Fruit fly (Drosophila melanogaster): Measurements from ENCODE around the gene ZnT86D.
A peak's percentile ranks its signal among the peaks of the same experiment; 100 is the strongest.

The ZnT86D gene

dm6 chr3R:11211291-11212061 is 2.9 kb downstream of the ZnT86D start:
- TF ChIP-seq Dll (optimal IDR thresholded peaks at IDR 0.05) (no peak), pan (optimal IDR thresholded peaks at IDR 0.05) (no peak), EcR (GFP tag; optimal IDR thresholded peaks at IDR 0.05) (no peak), CG8478 (optimal IDR thresholded peaks at IDR 0.05) (no peak), usp (GFP tag; optimal IDR thresholded peaks at IDR 0.05) (no peak), psq (optimal IDR thresholded peaks at IDR 0.05) (no peak)

- TF ChIP-seq psq (optimal IDR thresholded peaks at IDR 0.05): no peak
- no peak for TF ChIP-seq CG8478 (optimal IDR thresholded peaks at IDR 0.05)
- no peak for TF ChIP-seq EcR (GFP tag; optimal IDR thresholded peaks at IDR 0.05)
- no peak for TF ChIP-seq Dll (optimal IDR thresholded peaks at IDR 0.05)
- no peak for TF ChIP-seq usp (GFP tag; optimal IDR thresholded peaks at IDR 0.05)
- no peak for TF ChIP-seq pan (optimal IDR thresholded peaks at IDR 0.05)
Measured at dm6 chr3R:11209801-11210402, 4.4 kb downstream of the ZnT86D start, which contains the start of the genes SdhC and Tctp. TSS of gene SdhC (minus strand) at chr3R:11209849. TSS of gene Tctp (plus strand) at chr3R:11210247.

- TF ChIP-seq CG8478 (optimal IDR thresholded peaks at IDR 0.05) (no peak), Dll (optimal IDR thresholded peaks at IDR 0.05) (no peak), psq (optimal IDR thresholded peaks at IDR 0.05) (no peak), usp (GFP tag; optimal IDR thresholded peaks at IDR 0.05) (no peak), EcR (GFP tag; optimal IDR thresholded peaks at IDR 0.05) (no peak), pan (optimal IDR thresholded peaks at IDR 0.05) (no peak)
Measured at dm6 chr3R:11208766-11209331, 5.5 kb downstream of the ZnT86D start.

- TF ChIP-seq usp (GFP tag; optimal IDR thresholded peaks at IDR 0.05): no peak
- TF ChIP-seq pan (optimal IDR thresholded peaks at IDR 0.05): peak; percentile 88
Measured at dm6 chr3R:11200885-11201421, 13.4 kb downstream of the ZnT86D start.

dm6 chr3R:11200042-11200884 is 14.1 kb downstream of the ZnT86D start:
- TF ChIP-seq CG8478 (optimal IDR thresholded peaks at IDR 0.05): no peak
- TF ChIP-seq Dll (optimal IDR thresholded peaks at IDR 0.05): no peak
- TF ChIP-seq EcR (GFP tag; optimal IDR thresholded peaks at IDR 0.05): peak in 1 of 2 experiments; percentile 74

- TF ChIP-seq EcR (GFP tag; optimal IDR thresholded peaks at IDR 0.05) (no peak), psq (optimal IDR thresholded peaks at IDR 0.05) (no peak), pan (optimal IDR thresholded peaks at IDR 0.05) (no peak), usp (GFP tag; optimal IDR thresholded peaks at IDR 0.05) (no peak), Dll (optimal IDR thresholded peaks at IDR 0.05) (no peak), CG8478 (optimal IDR thresholded peaks at IDR 0.05) (no peak)
Measured at dm6 chr3R:11199227-11199835, 15.0 kb downstream of the ZnT86D start.

dm6 chr3R:11198062-11198472 is 16.3 kb downstream of the ZnT86D start:
- TF ChIP-seq CG8478 (optimal IDR thresholded peaks at IDR 0.05): no peak
- TF ChIP-seq EcR (GFP tag; optimal IDR thresholded peaks at IDR 0.05): peak in 1 of 2 experiments; percentile 1

- no peak for TF ChIP-seq pan (optimal IDR thresholded peaks at IDR 0.05)
- TF ChIP-seq CG8478 (optimal IDR thresholded peaks at IDR 0.05): no peak
- TF ChIP-seq psq (optimal IDR thresholded peaks at IDR 0.05): no peak
- TF ChIP-seq EcR (GFP tag; optimal IDR thresholded peaks at IDR 0.05): no peak
- TF ChIP-seq Dll (optimal IDR thresholded peaks at IDR 0.05): no peak
- no peak for TF ChIP-seq usp (GFP tag; optimal IDR thresholded peaks at IDR 0.05)
Measured at dm6 chr3R:11197389-11197716, 17.0 kb downstream of the ZnT86D start, which contains the start of gene cu. TSS of gene cu (plus strand) at chr3R:11197592.

dm6 chr3R:11196648-11197388 is 17.5 kb downstream of the ZnT86D start:
- TF ChIP-seq Dll (optimal IDR thresholded peaks at IDR 0.05) (no peak), psq (optimal IDR thresholded peaks at IDR 0.05) (no peak)

dm6 chr3R:11195792-11196191 is 18.5 kb downstream of the ZnT86D start, which contains the start of gene CG18577:
TSS of gene CG18577 (plus strand) at chr3R:11196092.
- TF ChIP-seq pan (optimal IDR thresholded peaks at IDR 0.05): no peak
- TF ChIP-seq psq (optimal IDR thresholded peaks at IDR 0.05): no peak
- TF ChIP-seq usp (GFP tag; optimal IDR thresholded peaks at IDR 0.05): no peak
- no peak for TF ChIP-seq EcR (GFP tag; optimal IDR thresholded peaks at IDR 0.05)
- TF ChIP-seq Dll (optimal IDR thresholded peaks at IDR 0.05): no peak
- TF ChIP-seq CG8478 (optimal IDR thresholded peaks at IDR 0.05): no peak

- TF ChIP-seq Dll (optimal IDR thresholded peaks at IDR 0.05) (no peak), pan (optimal IDR thresholded peaks at IDR 0.05) (no peak), psq (optimal IDR thresholded peaks at IDR 0.05) (no peak), usp (GFP tag; optimal IDR thresholded peaks at IDR 0.05) (no peak), CG8478 (optimal IDR thresholded peaks at IDR 0.05) (no peak), EcR (GFP tag; optimal IDR thresholded peaks at IDR 0.05) (no peak)
Measured at dm6 chr3R:11178300-11178699, 36.0 kb downstream of the ZnT86D start.
